Fruit fly (Drosophila melanogaster) whole organism, wandering third instar larva: Measurements from ENCODE around the gene puc.

ENCODE experiments used
- Abd-B ChIP-seq: fragments of >200 bp; optimal IDR thresholded peaks from 2 replicates; lab custom pipeline; 2017; ENCODE audit warnings: missing biosample characterization, missing genetic modification characterization
- CG32264 ChIP-seq: fragments of 200-800 bp; sonication (Bioruptor generic); optimal IDR thresholded peaks from 2 replicates; lab custom pipeline; 2016; ENCODE audit warnings: missing biosample characterization, missing genetic modification characterization
- CG9705 ChIP-seq: fragments of 200-800 bp; sonication (Bioruptor generic); optimal IDR thresholded peaks from 2 replicates; lab custom pipeline; 2018; ENCODE audit warnings: missing biosample characterization, mild to moderate bottlenecking, missing genetic modification characterization
- CrebA ChIP-seq: fragments of 200-800 bp; sonication (Bioruptor generic); optimal IDR thresholded peaks from 2 replicates; lab custom pipeline; 2016; ENCODE audit warnings: missing biosample characterization, mild to moderate bottlenecking, missing genetic modification characterization, borderline replicate concordance
- Dfd ChIP-seq: fragments of >200 bp; optimal IDR thresholded peaks from 2 replicates; lab custom pipeline; 2017; ENCODE audit warnings: missing biosample characterization, missing genetic modification characterization
- Dif ChIP-seq: fragments of 200-275, 200-300 bp; sonication (Bioruptor generic); optimal IDR thresholded peaks from 2 replicates; lab custom pipeline; 2018; ENCODE audit warnings: missing biosample characterization, missing genetic modification characterization; ENCODE audit not compliant: partially characterized antibody
- GATAd ChIP-seq: sonication (Bioruptor generic); optimal IDR thresholded peaks from 2 replicates; lab custom pipeline; 2016; ENCODE audit warnings: missing biosample characterization, missing genetic modification characterization
- HLH106 ChIP-seq: fragments of 200-800 bp; optimal IDR thresholded peaks from 3 replicates; lab custom pipeline; 2019; ENCODE audit warnings: missing biosample characterization, mild to moderate bottlenecking, missing genetic modification characterization, moderate library complexity
- Hnf4 ChIP-seq: fragments of 200-800 bp; sonication (Bioruptor generic); optimal IDR thresholded peaks from 2 replicates; lab custom pipeline; 2016; ENCODE audit warnings: missing biosample characterization, mild to moderate bottlenecking, missing genetic modification characterization
- Hr78 ChIP-seq: fragments of >200 bp; optimal IDR thresholded peaks from 2 replicates; lab custom pipeline; 2017; ENCODE audit warnings: missing biosample characterization, missing genetic modification characterization
- Hr83 ChIP-seq: fragments of 200-300 bp; sonication (Bioruptor generic); optimal IDR thresholded peaks from 2 replicates; lab custom pipeline; 2016; ENCODE audit warnings: missing biosample characterization, mild to moderate bottlenecking, missing genetic modification characterization, moderate library complexity; ENCODE audit not compliant: poor library complexity, severe bottlenecking
- Jra ChIP-seq: sonication (Bioruptor generic); optimal IDR thresholded peaks from 2 replicates; lab custom pipeline; 2016; ENCODE audit warnings: missing biosample characterization, missing genetic modification characterization
- Mio ChIP-seq: sonication (Bioruptor generic); optimal IDR thresholded peaks from 2 replicates; lab custom pipeline; 2016; ENCODE audit warnings: missing biosample characterization, missing genetic modification characterization
- Myc ChIP-seq: fragments of >200 bp; optimal IDR thresholded peaks from 2 replicates; lab custom pipeline; 2017
- N ChIP-seq: fragments of >200 bp; optimal IDR thresholded peaks from 2 replicates; lab custom pipeline; 2018; ENCODE audit warnings: missing biosample characterization, missing external identifiers, missing genetic modification characterization
- OdsH ChIP-seq: fragments of 200-800 bp; sonication (Bioruptor generic); optimal IDR thresholded peaks from 2 replicates; lab custom pipeline; 2016; ENCODE audit warnings: missing biosample characterization, mild to moderate bottlenecking, missing genetic modification characterization
- Rel ChIP-seq, 2 experiments: fragments of 200-800 bp; sonication (Bioruptor generic) in 1 of 2; optimal IDR thresholded peaks; 2 replicates in 1 of 2; 3 replicates in 1 of 2; lab custom pipeline; 2016 to 2019; ENCODE audit warnings: mild to moderate bottlenecking in 2 of 2, missing biosample characterization in 2 of 2, missing genetic modification characterization in 2 of 2, moderate library complexity in 1 of 2
- Sp1 ChIP-seq: fragments of 200-800 bp; sonication (Bioruptor generic); optimal IDR thresholded peaks from 3 replicates; lab custom pipeline; 2019; ENCODE audit warnings: missing biosample characterization, mild to moderate bottlenecking, missing genetic modification characterization, moderate library complexity
- Vsx2 ChIP-seq: fragments of 200-300, 225-300 bp; sonication (Bioruptor generic); optimal IDR thresholded peaks from 2 replicates; lab custom pipeline; 2018; ENCODE audit warnings: missing biosample characterization, missing genetic modification characterization; ENCODE audit not compliant: partially characterized antibody
- br ChIP-seq: fragments of 200-800 bp; sonication (Bioruptor generic); optimal IDR thresholded peaks from 2 replicates; lab custom pipeline; 2016; ENCODE audit warnings: missing biosample characterization, missing genetic modification characterization
- brk ChIP-seq: fragments of 200-800 bp; sonication (Bioruptor generic); optimal IDR thresholded peaks from 2 replicates; lab custom pipeline; 2016; ENCODE audit warnings: missing biosample characterization, mild to moderate bottlenecking, missing genetic modification characterization
- dl ChIP-seq, 2 experiments: fragments of 175-275, 200-275 bp in 1 of 2; fragments of 200-275 bp in 1 of 2; sonication (Bioruptor generic); optimal IDR thresholded peaks; lab custom pipeline; 2018; ENCODE audit warnings: mild to moderate bottlenecking in 2 of 2, missing biosample characterization in 2 of 2, missing genetic modification characterization in 2 of 2, moderate library complexity in 2 of 2; ENCODE audit not compliant: partially characterized antibody in 2 of 2, insufficient read depth in 1 of 2
- dmrt93B ChIP-seq: fragments of 200-800 bp; sonication (Bioruptor generic); optimal IDR thresholded peaks from 2 replicates; lab custom pipeline; 2018; ENCODE audit warnings: missing biosample characterization, mild to moderate bottlenecking, missing genetic modification characterization
- dsf ChIP-seq: sonication (Bioruptor generic); optimal IDR thresholded peaks from 2 replicates; lab custom pipeline; 2016; ENCODE audit warnings: missing biosample characterization, missing genetic modification characterization, borderline replicate concordance
- ey ChIP-seq: fragments of 200-800 bp; sonication (Bioruptor generic); optimal IDR thresholded peaks from 2 replicates; lab custom pipeline; 2016; ENCODE audit warnings: missing biosample characterization, missing genetic modification characterization
- foxo ChIP-seq, 2 experiments: fragments of 200-800 bp; sonication (Bioruptor generic); optimal IDR thresholded peaks; 2 replicates in 1 of 2; 3 replicates in 1 of 2; lab custom pipeline; 2016 to 2017; ENCODE audit warnings: missing biosample characterization in 2 of 2, missing genetic modification characterization in 2 of 2
- fru ChIP-seq: fragments of 200-800 bp; sonication (Bioruptor generic); optimal IDR thresholded peaks from 3 replicates; lab custom pipeline; 2016; ENCODE audit warnings: missing biosample characterization, mild to moderate bottlenecking, missing genetic modification characterization
- h ChIP-seq: fragments of 200-800 bp; sonication (Bioruptor generic); optimal IDR thresholded peaks from 3 replicates; lab custom pipeline; 2016; ENCODE audit warnings: missing biosample characterization, mild to moderate bottlenecking, missing genetic modification characterization
- jim ChIP-seq: fragments of 175-275, 200-325 bp; sonication (Bioruptor generic); optimal IDR thresholded peaks from 2 replicates; lab custom pipeline; 2016; ENCODE audit warnings: missing biosample characterization, mild to moderate bottlenecking, missing genetic modification characterization
- lola ChIP-seq: fragments of >200 bp; optimal IDR thresholded peaks from 2 replicates; lab custom pipeline; 2017; ENCODE audit warnings: missing biosample characterization, missing genetic modification characterization
- pan ChIP-seq: fragments of >200 bp; optimal IDR thresholded peaks from 2 replicates; lab custom pipeline; 2017
- psq ChIP-seq: fragments of 200-800 bp; sonication (Bioruptor generic); optimal IDR thresholded peaks from 3 replicates; lab custom pipeline; 2017; ENCODE audit warnings: missing biosample characterization, mild to moderate bottlenecking, missing genetic modification characterization, moderate library complexity
- rgr ChIP-seq: fragments of 200-800 bp; sonication (Bioruptor generic); optimal IDR thresholded peaks from 3 replicates; lab custom pipeline; 2016; ENCODE audit warnings: missing biosample characterization, mild to moderate bottlenecking, missing genetic modification characterization
- sage ChIP-seq: fragments of 200-800 bp; sonication (Bioruptor generic); optimal IDR thresholded peaks from 2 replicates; lab custom pipeline; 2016; ENCODE audit warnings: missing biosample characterization, mild to moderate bottlenecking, missing genetic modification characterization
- sv ChIP-seq: fragments of 200-800 bp; sonication (Bioruptor generic); optimal IDR thresholded peaks from 3 replicates; lab custom pipeline; 2016; ENCODE audit warnings: missing biosample characterization, missing genetic modification characterization
- tai ChIP-seq: sonication (Bioruptor generic); optimal IDR thresholded peaks from 2 replicates; lab custom pipeline; 2016; ENCODE audit warnings: missing biosample characterization, missing genetic modification characterization
- usp ChIP-seq: fragments of >200 bp; optimal IDR thresholded peaks from 2 replicates; lab custom pipeline; 2017; ENCODE audit warnings: missing biosample characterization, missing genetic modification characterization
- woc ChIP-seq: sonication (Bioruptor generic); optimal IDR thresholded peaks from 2 replicates; lab custom pipeline; 2016; ENCODE audit warnings: missing biosample characterization, mild to moderate bottlenecking, missing genetic modification characterization

puc gene

DNA sequence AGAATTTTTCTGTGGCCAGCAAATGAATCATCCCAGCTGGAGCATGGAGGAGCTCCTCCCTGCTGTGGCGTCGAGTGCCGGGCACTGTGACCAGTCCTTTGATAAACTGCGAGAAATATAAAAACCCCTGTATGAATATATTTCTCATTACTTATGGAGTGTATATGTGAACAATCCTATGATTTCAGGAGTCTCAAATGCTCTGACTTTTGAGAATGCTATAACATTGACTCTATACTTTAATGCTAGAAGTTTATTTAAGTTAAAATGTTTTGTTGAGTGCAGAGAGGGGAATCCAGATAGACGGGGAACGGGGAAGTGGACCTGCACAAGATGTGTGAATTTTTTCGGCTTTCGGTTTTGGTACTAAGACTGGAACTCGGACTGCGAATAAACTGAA, 37.0 kb downstream of the puc start:
- TF ChIP-seq brk (GFP tag; lab: Kevin White, UChicago), result peak; percentile 26
- peak; percentile 80 for TF ChIP-seq rgr (GFP tag; lab: Kevin White, UChicago)
- TF ChIP-seq Jra (GFP tag; lab: Kevin White, UChicago), result no peak
- peak; percentile 61 for TF ChIP-seq woc (GFP tag; lab: Kevin White, UChicago)
- no peak for TF ChIP-seq Vsx2
- no peak for TF ChIP-seq dl (GFP tag; optimal IDR thresholded peaks at IDR 0.05; lab: Kevin White, UChicago; ENCODE audit: insufficient read depth in 1 of 2, partially characterized antibody in 2 of 2)
- no peak for TF ChIP-seq CrebA (GFP tag; lab: Kevin White, UChicago)
- TF ChIP-seq OdsH (GFP tag; lab: Kevin White, UChicago), result peak; percentile 73
- no peak for TF ChIP-seq Hr78 (GFP tag; lab: Kevin White, UChicago)
- TF ChIP-seq Hr83 (GFP tag; lab: Kevin White, UChicago), result no peak
- no peak for TF ChIP-seq usp
- TF ChIP-seq br (GFP tag; lab: Kevin White, UChicago), result peak; percentile 79
- TF ChIP-seq pan (lab: Kevin White, UChicago), result no peak
- no peak for TF ChIP-seq Abd-B (GFP tag; lab: Kevin White, UChicago)
- peak; percentile 76 for TF ChIP-seq HLH106 (tag; lab: Kevin White, UChicago)
- TF ChIP-seq tai (GFP tag; lab: Kevin White, UChicago), result peak; percentile 14
- TF ChIP-seq Dfd (GFP tag; lab: Kevin White, UChicago), result no peak
- no peak for TF ChIP-seq GATAd
- no peak for TF ChIP-seq dsf (GFP tag; lab: Kevin White, UChicago)
- no peak for TF ChIP-seq Mio
- TF ChIP-seq Myc, result no peak
- TF ChIP-seq h (GFP tag; lab: Kevin White, UChicago), result peak; percentile 85
- peak; percentile 73 for TF ChIP-seq Sp1 (GFP tag; lab: Kevin White, UChicago)
- TF ChIP-seq jim (GFP tag; lab: Kevin White, UChicago), result no peak
- TF ChIP-seq psq, result peak; percentile 66
- TF ChIP-seq Rel (GFP tag; optimal IDR thresholded peaks at IDR 0.05; lab: Kevin White, UChicago), result no peak
- TF ChIP-seq Rel (tag; optimal IDR thresholded peaks at IDR 0.05; lab: Kevin White, UChicago), result peak; percentile 5
- peak; percentile 42 for TF ChIP-seq dmrt93B
- no peak for TF ChIP-seq Dif (GFP tag; lab: Kevin White, UChicago)
- TF ChIP-seq sv, result no peak
- TF ChIP-seq N (GFP tag; lab: Kevin White, UChicago), result no peak
- TF ChIP-seq foxo (GFP tag; optimal IDR thresholded peaks at IDR 0.05; lab: Kevin White, UChicago), result peak in 1 of 2 experiments; percentile 80
- peak; percentile 80 for TF ChIP-seq Hnf4 (GFP tag; lab: Kevin White, UChicago)
- TF ChIP-seq lola (GFP tag; lab: Kevin White, UChicago), result no peak
- TF ChIP-seq ey (GFP tag; lab: Kevin White, UChicago), result peak; percentile 85
- TF ChIP-seq CG9705 (GFP tag; lab: Kevin White, UChicago), result no peak
- no peak for TF ChIP-seq CG32264
- TF ChIP-seq fru, result peak; percentile 87
- peak; percentile 64 for TF ChIP-seq sage

DNA sequence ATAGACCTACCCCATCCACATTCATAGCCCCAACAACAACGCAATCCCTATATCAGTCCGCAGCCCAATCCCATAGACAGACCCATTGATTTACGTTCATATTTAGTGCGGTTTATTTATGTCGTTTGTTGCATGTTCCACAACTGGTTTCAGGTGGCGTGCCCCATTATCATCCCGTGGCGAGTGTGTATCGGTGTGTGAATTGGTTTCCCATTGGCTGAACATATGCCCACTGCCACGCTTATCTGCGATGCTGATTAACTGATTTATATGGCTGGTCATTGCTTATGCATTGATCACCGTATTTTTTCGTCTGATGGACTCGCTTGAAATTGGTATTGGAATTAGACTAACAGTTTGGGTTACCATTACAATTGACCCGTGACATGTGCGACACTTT, 40.6 kb downstream of the puc start:
- TF ChIP-seq Vsx2, result no peak
- TF ChIP-seq Dfd (GFP tag; lab: Kevin White, UChicago), result no peak
- TF ChIP-seq h (GFP tag; lab: Kevin White, UChicago), result no peak
- no peak for TF ChIP-seq Rel (GFP tag; optimal IDR thresholded peaks at IDR 0.05; lab: Kevin White, UChicago)
- no peak for TF ChIP-seq Rel (tag; optimal IDR thresholded peaks at IDR 0.05; lab: Kevin White, UChicago)
- no peak for TF ChIP-seq pan (lab: Kevin White, UChicago)
- TF ChIP-seq jim (GFP tag; lab: Kevin White, UChicago), result no peak
- TF ChIP-seq HLH106 (tag; lab: Kevin White, UChicago), result no peak
- TF ChIP-seq rgr (GFP tag; lab: Kevin White, UChicago), result no peak
- no peak for TF ChIP-seq brk (GFP tag; lab: Kevin White, UChicago)
- no peak for TF ChIP-seq CG9705 (GFP tag; lab: Kevin White, UChicago)
- no peak for TF ChIP-seq br (GFP tag; lab: Kevin White, UChicago)
- no peak for TF ChIP-seq Hr83 (GFP tag; lab: Kevin White, UChicago)
- TF ChIP-seq Jra (GFP tag; lab: Kevin White, UChicago), result no peak
- no peak for TF ChIP-seq lola (GFP tag; lab: Kevin White, UChicago)
- no peak for TF ChIP-seq sv
- TF ChIP-seq dl (GFP tag; optimal IDR thresholded peaks at IDR 0.05; lab: Kevin White, UChicago; ENCODE audit: insufficient read depth in 1 of 2, partially characterized antibody in 2 of 2), result no peak
- TF ChIP-seq, all 38 proteins: peak for 0
